Worm (Caenorhabditis elegans) whole organism, L3 larva: Measurements from ENCODE around the gene R02D5.7.
A peak's percentile ranks its signal among the peaks of the same experiment; 100 is the strongest.

Experiments used
- R02D3.7 ChIP-seq: fragments of 150-350 bp; optimal IDR thresholded peaks from 2 replicates; lab custom pipeline; 2014; ENCODE audit warnings: missing biosample characterization, missing genetic modification characterization
- aly-2 ChIP-seq: fragments of 150-350 bp; optimal IDR thresholded peaks from 2 replicates; lab custom pipeline; 2014; ENCODE audit warnings: missing biosample characterization, missing genetic modification characterization
- ceh-82 ChIP-seq: fragments of 150-350 bp; optimal IDR thresholded peaks from 2 replicates; lab custom pipeline; 2014; ENCODE audit warnings: missing biosample characterization, missing genetic modification characterization
- ceh-9 ChIP-seq: sonication (generic microtip); optimal IDR thresholded peaks from 2 replicates; lab custom pipeline; 2018; ENCODE audit warnings: missing biosample characterization, missing genetic modification characterization
- egl-27 ChIP-seq: sonication (generic microtip); optimal IDR thresholded peaks from 4 replicates; lab custom pipeline; 2017; ENCODE audit warnings: missing biosample characterization, missing genetic modification reagents, missing genetic modification characterization
- egl-5 ChIP-seq: fragments of 150-350 bp; optimal IDR thresholded peaks from 2 replicates; lab custom pipeline; 2017; ENCODE audit warnings: missing biosample characterization, missing genetic modification reagents, missing genetic modification characterization, inconsistent platforms
- elt-1 ChIP-seq: fragments of 150-350 bp; optimal IDR thresholded peaks from 2 replicates; lab custom pipeline; 2014; ENCODE audit warnings: missing biosample characterization, missing genetic modification characterization
- elt-2 ChIP-seq: sonication (generic microtip); optimal IDR thresholded peaks from 2 replicates; lab custom pipeline; 2016; ENCODE audit warnings: missing genetic modification reagents, mild to moderate bottlenecking, missing genetic modification characterization, missing compliant biosample characterization
- elt-3 ChIP-seq, 3 experiments: fragments of 150-350 bp in 1 of 3; sonication (generic microtip) in 2 of 3; optimal IDR thresholded peaks; 2 replicates in 2 of 3; 4 replicates in 1 of 3; lab custom pipeline; 2014 to 2017; ENCODE audit warnings: missing biosample characterization in 3 of 3, missing genetic modification characterization in 3 of 3
- eor-1 ChIP-seq, 2 experiments: fragments of 150-350 bp; optimal IDR thresholded peaks; 2 replicates each; lab custom pipeline; 2014 to 2018; ENCODE audit warnings: missing biosample characterization in 2 of 2, missing genetic modification characterization in 2 of 2
- fkh-2 ChIP-seq: fragments of 150-350 bp; optimal IDR thresholded peaks from 2 replicates; lab custom pipeline; 2014; ENCODE audit warnings: missing biosample characterization, missing genetic modification reagents, missing genetic modification characterization
- fos-1 ChIP-seq: fragments of 150-350 bp; optimal IDR thresholded peaks from 2 replicates; lab custom pipeline; 2014; ENCODE audit warnings: missing biosample characterization, missing genetic modification characterization
- jun-1 ChIP-seq: fragments of 150-350 bp; optimal IDR thresholded peaks from 2 replicates; lab custom pipeline; 2014; ENCODE audit warnings: missing biosample characterization, missing genetic modification reagents, missing genetic modification characterization
- lin-15B ChIP-seq: fragments of 150-350 bp; optimal IDR thresholded peaks from 2 replicates; lab custom pipeline; 2014; ENCODE audit warnings: missing biosample characterization, missing genetic modification characterization
- lin-39 ChIP-seq: fragments of 150-350 bp; optimal IDR thresholded peaks from 2 replicates; lab custom pipeline; 2018; ENCODE audit warnings: missing biosample characterization, missing genetic modification reagents, missing genetic modification characterization
- lsy-12 ChIP-seq: sonication (generic microtip); optimal IDR thresholded peaks from 2 replicates; lab custom pipeline; 2016; ENCODE audit warnings: mild to moderate bottlenecking, missing genetic modification characterization, missing compliant biosample characterization
- mdl-1 ChIP-seq: fragments of 150-350 bp; optimal IDR thresholded peaks from 2 replicates; lab custom pipeline; 2014; ENCODE audit warnings: missing biosample characterization, missing genetic modification characterization
- nfya-1 ChIP-seq: sonication (generic microtip); optimal IDR thresholded peaks from 2 replicates; lab custom pipeline; 2017; ENCODE audit warnings: missing genetic modification characterization, mild to moderate bottlenecking, missing compliant biosample characterization, antibody characterized with exemption, moderate library complexity; ENCODE audit not compliant: insufficient read depth
- nhr-11 ChIP-seq: fragments of 150-350 bp; optimal IDR thresholded peaks from 2 replicates; lab custom pipeline; 2014; ENCODE audit warnings: missing biosample characterization, missing genetic modification characterization
- nhr-23 ChIP-seq: fragments of 150-350 bp; optimal IDR thresholded peaks from 2 replicates; lab custom pipeline; 2014; ENCODE audit warnings: missing biosample characterization, missing genetic modification reagents, missing genetic modification characterization
- nhr-237 ChIP-seq: fragments of 150-350 bp; optimal IDR thresholded peaks from 2 replicates; lab custom pipeline; 2014; ENCODE audit warnings: missing biosample characterization, missing genetic modification characterization
- nhr-25 ChIP-seq: sonication (generic microtip); optimal IDR thresholded peaks from 2 replicates; lab custom pipeline; 2017; ENCODE audit warnings: missing biosample characterization, missing genetic modification characterization
- nhr-43 ChIP-seq: sonication (generic microtip); optimal IDR thresholded peaks from 2 replicates; lab custom pipeline; 2016; ENCODE audit warnings: mild to moderate bottlenecking, missing genetic modification characterization, missing compliant biosample characterization; ENCODE audit not compliant: poor library complexity, severe bottlenecking
- nhr-67 ChIP-seq: fragments of 150-350 bp; optimal IDR thresholded peaks from 2 replicates; lab custom pipeline; 2014; ENCODE audit warnings: missing biosample characterization, missing genetic modification characterization
- nhr-76 ChIP-seq: fragments of 150-350 bp; sonication (generic microtip); optimal IDR thresholded peaks from 5 replicates; lab custom pipeline; 2014; ENCODE audit warnings: missing biosample characterization, missing genetic modification characterization
- pha-4 ChIP-seq: fragments of 150-350 bp; optimal IDR thresholded peaks from 2 replicates; lab custom pipeline; 2014; ENCODE audit warnings: missing biosample characterization, missing genetic modification reagents, missing genetic modification characterization
- pqm-1 ChIP-seq: fragments of 150-350 bp; optimal IDR thresholded peaks from 2 replicates; lab custom pipeline; 2017; ENCODE audit warnings: missing biosample characterization, missing genetic modification characterization, inconsistent platforms
- sea-2 ChIP-seq: fragments of 150-350 bp; sonication (generic microtip); optimal IDR thresholded peaks from 4 replicates; lab custom pipeline; 2014; ENCODE audit warnings: missing biosample characterization, missing genetic modification reagents, missing genetic modification characterization
- skn-1 ChIP-seq: fragments of 150-350 bp; optimal IDR thresholded peaks from 2 replicates; lab custom pipeline; 2014; ENCODE audit warnings: missing biosample characterization, missing genetic modification characterization
- snpc-4 ChIP-seq: fragments of 150-350 bp; optimal IDR thresholded peaks from 2 replicates; lab custom pipeline; 2014; ENCODE audit warnings: missing biosample characterization, missing genetic modification characterization
- tbx-2 ChIP-seq: sonication (generic microtip); optimal IDR thresholded peaks from 2 replicates; lab custom pipeline; 2016; ENCODE audit warnings: mild to moderate bottlenecking, missing genetic modification characterization, missing compliant biosample characterization
- unc-39 ChIP-seq: sonication (generic microtip); optimal IDR thresholded peaks from 4 replicates; lab custom pipeline; 2017; ENCODE audit warnings: missing biosample characterization, missing genetic modification characterization
- unc-62 ChIP-seq: fragments of 150-350 bp; sonication (generic microtip); optimal IDR thresholded peaks from 4 replicates; lab custom pipeline; 2014; ENCODE audit warnings: missing biosample characterization, missing genetic modification reagents, missing genetic modification characterization
- zag-1 ChIP-seq: fragments of 150-350 bp; optimal IDR thresholded peaks from 2 replicates; lab custom pipeline; 2014; ENCODE audit warnings: missing biosample characterization, missing genetic modification characterization
- ztf-11 ChIP-seq: fragments of 150-350 bp; optimal IDR thresholded peaks from 2 replicates; lab custom pipeline; 2014; ENCODE audit warnings: missing biosample characterization, missing genetic modification characterization
- ztf-4 ChIP-seq: fragments of 150-350 bp; optimal IDR thresholded peaks from 2 replicates; lab custom pipeline; 2014; ENCODE audit warnings: missing biosample characterization, missing genetic modification characterization

The R02D5.7 gene

ce11 chrV:14493665-14494064 lies 12.4 kb upstream of the R02D5.7 start:
- no peak for TF ChIP-seq eor-1 (tag; optimal IDR thresholded peaks at IDR 0.05; lab: Kevin White, UChicago)
- TF ChIP-seq nfya-1 (tag; lab: Kevin White, UChicago) = peak; percentile 78

ce11 chrV:14491097-14491496 lies 9.8 kb upstream of the R02D5.7 start:
- TF ChIP-seq pha-4 (no peak), skn-1 (tag; lab: Kevin White, UChicago) (no peak), elt-2 (tag; lab: Kevin White, UChicago) (no peak), tbx-2 (tag; lab: Kevin White, UChicago) (no peak), nhr-11 (tag; lab: Kevin White, UChicago) (no peak), unc-39 (tag; lab: Kevin White, UChicago) (no peak), nhr-23 (tag; lab: Kevin White, UChicago) (no peak), ceh-9 (no peak), mdl-1 (no peak), nhr-237 (tag; lab: Kevin White, UChicago) (no peak), aly-2 (tag; lab: Kevin White, UChicago) (no peak), snpc-4 (tag; lab: Kevin White, UChicago) (no peak), egl-27 (tag; lab: Kevin White, UChicago) (no peak), fos-1 (no peak), nhr-67 (tag; lab: Kevin White, UChicago) (no peak), nhr-43 (tag; lab: Kevin White, UChicago) (no peak), jun-1 (tag; lab: Kevin White, UChicago) (no peak), nfya-1 (tag; lab: Kevin White, UChicago) (no peak)

ce11 chrV:14484582-14484981 lies 3.3 kb upstream of the R02D5.7 start, which contains the start of gene R02D5.4:
TSS of gene R02D5.4 (minus strand) at chrV:14484682.
- TF ChIP-seq fkh-2 (tag; lab: Kevin White, UChicago) (no peak), R02D3.7 (tag; lab: Kevin White, UChicago) (no peak), nhr-23 (tag; lab: Kevin White, UChicago) (no peak), ceh-9 (no peak), lin-39 (tag; lab: Kevin White, UChicago) (no peak), nhr-25 (no peak), fos-1 (no peak), elt-2 (tag; lab: Kevin White, UChicago) (no peak), ztf-11 (tag; lab: Kevin White, UChicago) (no peak), egl-27 (tag; lab: Kevin White, UChicago) (no peak), tbx-2 (tag; lab: Kevin White, UChicago) (no peak), nfya-1 (tag; lab: Kevin White, UChicago) (no peak), unc-62 (GFP tag; lab: Kevin White, UChicago) (no peak), lsy-12 (tag; lab: Kevin White, UChicago) (no peak), egl-5 (no peak), eor-1 (tag; optimal IDR thresholded peaks at IDR 0.05; lab: Kevin White, UChicago) (no peak), zag-1 (no peak), sea-2 (GFP tag; lab: Kevin White, UChicago) (no peak), elt-3 (tag; optimal IDR thresholded peaks at IDR 0.05; lab: Kevin White, UChicago) (no peak)

ce11 chrV:14482728-14483210 lies 1.5 kb upstream of the R02D5.7 start, which contains the start of gene R02D5.3:
TSS of gene R02D5.3 (plus strand) at chrV:14483160.
- TF ChIP-seq ceh-82 (tag; lab: Kevin White, UChicago) = no peak
- TF ChIP-seq elt-1 (tag; lab: Kevin White, UChicago) = no peak
- no peak for TF ChIP-seq nhr-43 (tag; lab: Kevin White, UChicago)
- no peak for TF ChIP-seq nhr-237 (tag; lab: Kevin White, UChicago)
- TF ChIP-seq nhr-11 (tag; lab: Kevin White, UChicago) = no peak
- TF ChIP-seq unc-39 (tag; lab: Kevin White, UChicago) = no peak
- TF ChIP-seq sea-2 (GFP tag; lab: Kevin White, UChicago) = no peak
- TF ChIP-seq elt-2 (tag; lab: Kevin White, UChicago) = peak; percentile 64
- peak; percentile 36 for TF ChIP-seq pha-4
- TF ChIP-seq ztf-4 (tag; lab: Kevin White, UChicago) = no peak
- TF ChIP-seq pqm-1 (tag; lab: Kevin White, UChicago) = peak; percentile 64
- TF ChIP-seq unc-62 (GFP tag; lab: Kevin White, UChicago) = no peak
- TF ChIP-seq egl-5 = no peak
- no peak for TF ChIP-seq elt-3 (tag; optimal IDR thresholded peaks at IDR 0.05; lab: Kevin White, UChicago)
- TF ChIP-seq snpc-4 (tag; lab: Kevin White, UChicago) = no peak
- no peak for TF ChIP-seq jun-1 (tag; lab: Kevin White, UChicago)
- no peak for TF ChIP-seq nhr-76 (tag; lab: Kevin White, UChicago)
- no peak for TF ChIP-seq nhr-23 (tag; lab: Kevin White, UChicago)
- no peak for TF ChIP-seq lin-15B (tag; lab: Kevin White, UChicago)
- TF ChIP-seq fkh-2 (tag; lab: Kevin White, UChicago) = no peak
